Worm (Caenorhabditis elegans): ENCODE results near the gene ugt-43.

DNA sequence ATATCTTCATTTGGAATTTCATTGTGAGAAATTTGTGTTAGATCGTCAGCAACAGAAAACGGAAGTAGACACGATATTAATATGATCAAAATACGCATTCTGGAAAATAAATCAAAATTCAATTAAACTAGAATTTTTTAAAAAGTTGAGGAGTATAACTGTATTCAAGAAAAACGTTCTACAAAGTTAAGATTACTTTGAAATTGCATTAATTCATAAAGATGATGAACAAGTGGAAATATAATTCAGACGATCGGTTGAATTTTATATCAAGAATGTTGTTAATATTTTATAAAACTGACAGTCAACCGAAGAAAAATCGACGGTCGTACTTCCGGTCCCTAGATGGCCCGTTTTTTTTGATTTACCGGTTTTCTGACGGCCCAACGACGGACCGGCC, 11.4 kb upstream of the ugt-43 start, which contains the start of gene F01D4.8:
- TF ChIP-seq cog-1 (tag; optimal IDR thresholded peaks at IDR 0.05), result no peak
- TF ChIP-seq ref-1 (GFP tag; conservative IDR thresholded peaks at IDR 0.05), result no peak
- TF ChIP-seq ztf-29 (GFP tag; IDR thresholded peaks at IDR 0.05), result no peak
- TF ChIP-seq T22C8.4 (GFP tag; IDR thresholded peaks at IDR 0.05), result no peak
- no peak for TF ChIP-seq flt-1 (GFP tag; IDR thresholded peaks at IDR 0.05)
- no peak for TF ChIP-seq klf-2 (GFP tag; conservative IDR thresholded peaks at IDR 0.05)
